Worm (Caenorhabditis elegans): Measurements from ENCODE around the gene C49C8.8.

ce11 chrIV:8631033-8631432 is 20.9 kb upstream of the C49C8.8 start, which contains the start of gene dgk-4:
- TF ChIP-seq med-1 (GFP tag; optimal IDR thresholded peaks at IDR 0.05; ENCODE audit: insufficient read depth) (no peak), tab-1 (GFP tag; IDR thresholded peaks at IDR 0.05) (no peak), flt-1 (GFP tag; IDR thresholded peaks at IDR 0.05) (no peak)

Measured in whole organism, midembryonic.